Fruit fly (Drosophila melanogaster): Measurements from ENCODE around the gene Mt2.

Mt2 gene

dm6 chr2L:12115809-12116208 is 19.5 kb downstream of the Mt2 start:
- TF ChIP-seq trem (tag; optimal IDR thresholded peaks at IDR 0.05) (peak; percentile 2), CG31441 (GFP tag; IDR thresholded peaks at IDR 0.05) (0 out of 2 replicates have a peak, but pooled peaks have one; percentile 31), CG2712 (tag; optimal IDR thresholded peaks at IDR 0.05) (peak; percentile 61), Abd-B (GFP tag; optimal IDR thresholded peaks at IDR 0.05) (peak; percentile 0), CG12219 (GFP tag; optimal IDR thresholded peaks at IDR 0.05) (no peak), Blimp-1 (GFP tag; optimal IDR thresholded peaks at IDR 0.05) (peak; percentile 37), CG18262 (tag; optimal IDR thresholded peaks at IDR 0.05) (peak; percentile 58), gem (tag; optimal IDR thresholded peaks at IDR 0.05) (peak; percentile 29), dmrt11E (tag; optimal IDR thresholded peaks at IDR 0.05) (peak; percentile 8), CG10267 (tag; optimal IDR thresholded peaks at IDR 0.05) (peak; percentile 25), fd64A (GFP tag; optimal IDR thresholded peaks at IDR 0.05) (no peak), CG16815 (GFP tag; optimal IDR thresholded peaks at IDR 0.05) (no peak), nmo (GFP tag; optimal IDR thresholded peaks at IDR 0.05) (peak; percentile 21), phol (tag; optimal IDR thresholded peaks at IDR 0.05) (peak; percentile 44), CG11504 (tag; optimal IDR thresholded peaks at IDR 0.05) (peak; percentile 16), bsh (GFP tag; optimal IDR thresholded peaks at IDR 0.05) (peak in 1 of 2 experiments; percentile 12), Ets97D (GFP tag; optimal IDR thresholded peaks at IDR 0.05) (no peak), CG17829 (tag; optimal IDR thresholded peaks at IDR 0.05) (peak; percentile 13), CG14710 (tag; optimal IDR thresholded peaks at IDR 0.05) (peak; percentile 33), NK7.1 (GFP tag; optimal IDR thresholded peaks at IDR 0.05) (no peak), CG8388 (GFP tag; optimal IDR thresholded peaks at IDR 0.05) (peak; percentile 0), CG17361 (GFP tag; IDR thresholded peaks at IDR 0.05) (peak; percentile 36; the same call in 1 of the 3 replicates), CG10979 (tag; optimal IDR thresholded peaks at IDR 0.05) (peak; percentile 56), lola (GFP tag; optimal IDR thresholded peaks at IDR 0.05) (peak in 1 of 3 experiments; percentile 31)

- TF ChIP-seq CG4424 (GFP tag; optimal IDR thresholded peaks at IDR 0.05) = peak; percentile 7
- peak; percentile 85 for TF ChIP-seq sens (GFP tag)
- no peak for TF ChIP-seq emc (GFP tag; optimal IDR thresholded peaks at IDR 0.05)
- TF ChIP-seq CG5180 (GFP tag; optimal IDR thresholded peaks at IDR 0.05) = peak; percentile 79
- TF ChIP-seq CG11398 (GFP tag; optimal IDR thresholded peaks at IDR 0.05) = no peak
- no peak for TF ChIP-seq CG31441 (GFP tag; IDR thresholded peaks at IDR 0.05)
- TF ChIP-seq CG12071 (GFP tag; optimal IDR thresholded peaks at IDR 0.05) = no peak
- TF ChIP-seq gsb-n (tag; optimal IDR thresholded peaks at IDR 0.05) = no peak
- peak; percentile 49 for TF ChIP-seq CG11504 (tag; optimal IDR thresholded peaks at IDR 0.05)
- TF ChIP-seq CG17361 (GFP tag; IDR thresholded peaks at IDR 0.05) = 0 out of 3 replicates have a peak, but pooled peaks have one; percentile 42
- peak; percentile 6 for TF ChIP-seq nmo (GFP tag; optimal IDR thresholded peaks at IDR 0.05)
- peak in 1 of 3 experiments; percentile 17 for TF ChIP-seq lola (GFP tag; optimal IDR thresholded peaks at IDR 0.05)
- TF ChIP-seq CG2712 (tag; optimal IDR thresholded peaks at IDR 0.05) = no peak
Observed at dm6 chr2L:12120000-12120399, 23.7 kb downstream of the Mt2 start.

dm6 chr2L:12133275-12134124 is 37.2 kb downstream of the Mt2 start, which contains the start of gene rho-6:
rho-6 (minus strand) TSS chr2L:12133411.
- no peak for TF ChIP-seq Adf1 (GFP tag; IDR thresholded peaks at IDR 0.05)
- TF ChIP-seq pita (GFP tag; optimal IDR thresholded peaks at IDR 0.05) = peak; percentile 13
- peak; percentile 29 for TF ChIP-seq stwl (tag; optimal IDR thresholded peaks at IDR 0.05)
- peak; percentile 93 for TF ChIP-seq CG3995 (GFP tag; optimal IDR thresholded peaks at IDR 0.05)
- peak; percentile 70 for TF ChIP-seq sens (GFP tag)
- TF ChIP-seq CG11504 (tag; optimal IDR thresholded peaks at IDR 0.05) = peak; percentile 95
- TF ChIP-seq Pdp1 (GFP tag; optimal IDR thresholded peaks at IDR 0.05) = no peak
- TF ChIP-seq CG5180 (GFP tag; optimal IDR thresholded peaks at IDR 0.05) = peak; percentile 43
- TF ChIP-seq CTCF (GFP tag; optimal IDR thresholded peaks at IDR 0.05) = peak; percentile 41
